Worm (Caenorhabditis elegans) whole organism, midembryonic: ENCODE results near the gene C42D4.3.

Experiments used
- T22C8.4 ChIP-seq: fragments of 200-800 bp; sonication (Bioruptor generic); IDR thresholded peaks from 2 replicates; pipeline ENCODE4 v1.3.6; 2022; ENCODE audit warnings: missing genetic modification characterization, missing compliant biosample characterization
- flt-1 ChIP-seq: fragments of 200-800 bp; sonication (Bioruptor generic); IDR thresholded peaks from 2 replicates; pipeline ENCODE4 v1.3.6; 2022; ENCODE audit warnings: missing genetic modification characterization, missing compliant biosample characterization
- klf-2 ChIP-seq: fragments of 200-800 bp; sonication (Bioruptor generic); conservative IDR thresholded peaks from 2 replicates; pipeline ENCODE4 v1.3.6; 2022; ENCODE audit warnings: missing genetic modification reagents, missing genetic modification characterization, missing compliant biosample characterization
- ref-1 ChIP-seq: fragments of 200-800 bp; sonication (Bioruptor generic); conservative IDR thresholded peaks from 2 replicates; pipeline ENCODE4 v1.3.6; 2022; ENCODE audit warnings: missing genetic modification reagents, missing genetic modification characterization, missing compliant biosample characterization
- ztf-23 ChIP-seq: fragments of 200-800 bp; sonication (Bioruptor generic); IDR thresholded peaks from 2 replicates; pipeline ENCODE4 v1.3.6; 2022; ENCODE audit warnings: missing genetic modification reagents, missing genetic modification characterization, missing compliant biosample characterization
- ztf-29 ChIP-seq: fragments of 200-800 bp; sonication (Bioruptor generic); IDR thresholded peaks from 2 replicates; pipeline ENCODE4 v1.3.6; 2022; ENCODE audit warnings: missing genetic modification reagents, missing genetic modification characterization, missing compliant biosample characterization

DNA sequence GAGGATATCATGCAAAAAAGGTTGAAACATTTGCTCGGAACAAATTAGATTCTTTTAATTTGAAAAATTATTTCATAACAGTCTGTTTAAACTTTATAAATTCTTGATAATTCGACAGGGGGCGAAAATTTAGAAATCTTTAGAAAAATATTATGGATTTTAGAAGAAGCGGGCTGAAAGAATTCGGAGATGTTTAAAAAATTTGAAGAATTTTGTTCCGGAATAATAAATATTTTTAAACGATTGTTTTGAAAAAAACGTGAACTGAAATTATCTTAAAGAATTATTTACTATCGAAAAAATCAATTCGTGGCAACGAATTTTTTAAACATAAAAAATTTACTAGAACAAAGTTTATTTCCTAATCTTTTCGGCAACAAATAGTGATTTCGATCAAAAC lies 24.7 kb downstream of the C42D4.3 start, which contains the start of gene R13A1.3:
- TF ChIP-seq ztf-29 (GFP tag; lab: Robert Waterston, UW) (no peak), ref-1 (GFP tag; lab: Robert Waterston, UW) (no peak), flt-1 (no peak), klf-2 (GFP tag; lab: Robert Waterston, UW) (no peak), T22C8.4 (GFP tag; lab: Robert Waterston, UW) (no peak), ztf-23 (GFP tag; lab: Robert Waterston, UW) (no peak)
